Fruit fly (Drosophila melanogaster) whole organism, pupa: ENCODE data around the gene CG31141.

Experiments used
- CG10348 ChIP-seq: fragments of 200-800 bp; sonication (Bioruptor generic); IDR thresholded peaks from 2 replicates; pipeline ENCODE4 v1.3.6; 2022; ENCODE audit warnings: missing biosample characterization, missing genetic modification characterization
- CG12605 ChIP-seq: fragments of 200-800 bp; sonication (Bioruptor generic); IDR thresholded peaks from 2 replicates; pipeline ENCODE4 v1.3.6; 2022; ENCODE audit warnings: missing biosample characterization, missing genetic modification characterization
- CG13204 ChIP-seq: fragments of 200-800 bp; sonication (Bioruptor generic); optimal IDR thresholded peaks from 2 replicates; lab custom pipeline; 2018; ENCODE audit warnings: missing biosample characterization, mild to moderate bottlenecking, missing genetic modification characterization, moderate library complexity
- CG14655 ChIP-seq: fragments of 200-800 bp; sonication (Bioruptor generic); optimal IDR thresholded peaks from 3 replicates; lab custom pipeline; 2017; ENCODE audit warnings: mild to moderate bottlenecking, missing biosample characterization, missing genetic modification reagents, missing genetic modification characterization
- CG15710 ChIP-seq: fragments of 200-800 bp; sonication (Bioruptor generic); optimal IDR thresholded peaks from 2 replicates; lab custom pipeline; 2018; ENCODE audit warnings: missing biosample characterization, mild to moderate bottlenecking, missing genetic modification characterization, moderate library complexity
- CG17806 ChIP-seq: fragments of 200-800 bp; sonication (Bioruptor generic); optimal IDR thresholded peaks from 2 replicates; lab custom pipeline; 2018; ENCODE audit warnings: missing biosample characterization, mild to moderate bottlenecking, missing genetic modification characterization, moderate library complexity
- CG32121 ChIP-seq: fragments of 200-800 bp; sonication (Bioruptor generic); IDR thresholded peaks from 2 replicates; pipeline ENCODE4 v1.3.6; 2022; ENCODE audit warnings: missing biosample characterization, missing genetic modification characterization
- CG34367 ChIP-seq: fragments of 200-800 bp; sonication (Bioruptor generic); optimal IDR thresholded peaks from 2 replicates; lab custom pipeline; 2018; ENCODE audit warnings: missing biosample characterization, mild to moderate bottlenecking, missing genetic modification characterization
- CG4496 ChIP-seq: fragments of 200-800 bp; sonication (Bioruptor generic); IDR thresholded peaks from 3 replicates; pipeline ENCODE4 v1.3.6; 2022; ENCODE audit warnings: missing biosample characterization, missing genetic modification characterization
- CG8159 ChIP-seq: fragments of 200-800 bp; sonication (Bioruptor generic); optimal IDR thresholded peaks from 3 replicates; lab custom pipeline; 2018; ENCODE audit warnings: missing biosample characterization, mild to moderate bottlenecking, missing genetic modification characterization, moderate library complexity
- CG8301 ChIP-seq: fragments of 200-800 bp; sonication (Bioruptor generic); optimal IDR thresholded peaks from 2 replicates; lab custom pipeline; 2018; ENCODE audit warnings: missing biosample characterization, mild to moderate bottlenecking, missing genetic modification characterization
- CG9948 ChIP-seq: fragments of 200-800 bp; sonication (Bioruptor generic); optimal IDR thresholded peaks from 2 replicates; lab custom pipeline; 2018; ENCODE audit warnings: missing biosample characterization, mild to moderate bottlenecking, missing genetic modification characterization, moderate library complexity
- D1 ChIP-seq: fragments of 200-800 bp; sonication (Bioruptor generic); optimal IDR thresholded peaks from 2 replicates; lab custom pipeline; 2018; ENCODE audit warnings: missing biosample characterization, mild to moderate bottlenecking, missing genetic modification characterization, moderate library complexity
- EcR ChIP-seq: fragments of 200-800 bp; sonication (Bioruptor generic); optimal IDR thresholded peaks from 3 replicates; lab custom pipeline; 2019; ENCODE audit warnings: missing biosample characterization, missing genetic modification characterization, mild to moderate bottlenecking, moderate library complexity, missing genetic modification reagents
- Ets98B ChIP-seq: fragments of 200-800 bp; sonication (Bioruptor generic); IDR thresholded peaks from 2 replicates; pipeline ENCODE4 v1.3.6; 2022; ENCODE audit warnings: missing biosample characterization, missing genetic modification characterization
- Pif1A ChIP-seq: fragments of 200-800 bp; sonication (Bioruptor generic); optimal IDR thresholded peaks from 3 replicates; lab custom pipeline; 2016; ENCODE audit warnings: missing biosample characterization, missing genetic modification characterization
- Pif1B ChIP-seq: fragments of 200-800 bp; sonication (Bioruptor generic); optimal IDR thresholded peaks from 3 replicates; lab custom pipeline; 2016; ENCODE audit warnings: missing biosample characterization, missing genetic modification characterization
- Snoo ChIP-seq: fragments of 200-800 bp; sonication (Bioruptor generic); optimal IDR thresholded peaks from 3 replicates; lab custom pipeline; 2017; ENCODE audit warnings: missing biosample characterization, mild to moderate bottlenecking, missing genetic modification characterization, inconsistent platforms
- fd96Ca ChIP-seq: fragments of 200-800 bp; sonication (Bioruptor generic); IDR thresholded peaks from 3 replicates; pipeline ENCODE4 v1.3.6; 2022; ENCODE audit warnings: missing biosample characterization, missing genetic modification characterization
- gl ChIP-seq: fragments of 200-800 bp; sonication (Bioruptor generic); optimal IDR thresholded peaks from 2 replicates; lab custom pipeline; 2018; ENCODE audit warnings: missing biosample characterization, mild to moderate bottlenecking, missing genetic modification characterization
- rn ChIP-seq: fragments of 200-800 bp; sonication (Bioruptor generic); IDR thresholded peaks from 2 replicates; pipeline ENCODE4 v1.3.6; 2022; ENCODE audit warnings: missing biosample characterization, missing genetic modification characterization

The CG31141 gene

dm6 chr3R:23955380-23955779, 32.3 kb downstream of the CG31141 start:
- TF ChIP-seq CG34367 (tag; lab: Kevin White, UChicago) = no peak
- TF ChIP-seq D1 (tag; lab: Kevin White, UChicago) = no peak
- TF ChIP-seq CG8301 (tag; lab: Kevin White, UChicago) = peak; percentile 20
- TF ChIP-seq CG9948 (tag; lab: Kevin White, UChicago) = no peak
- no peak for TF ChIP-seq CG14655 (GFP tag; lab: Kevin White, UChicago)
- TF ChIP-seq CG8159 = peak; percentile 3
- TF ChIP-seq CG13204 (GFP tag; lab: Kevin White, UChicago) = no peak
- TF ChIP-seq CG17806 (tag; lab: Kevin White, UChicago) = no peak
- TF ChIP-seq CG15710 (tag; lab: Kevin White, UChicago) = no peak
- peak; percentile 45; the same call in 1 of the 2 replicates for TF ChIP-seq CG12605 (GFP tag; lab: Robert Waterston, UW)
- peak; percentile 3 for TF ChIP-seq Snoo (tag; lab: Kevin White, UChicago)
- no peak for TF ChIP-seq CG32121 (GFP tag; lab: Robert Waterston, UW)
- no peak for TF ChIP-seq fd96Ca
- TF ChIP-seq Ets98B (GFP tag; lab: Robert Waterston, UW) = peak; percentile 42; the same call in 1 of the 2 replicates
- no peak for TF ChIP-seq CG10348 (GFP tag; lab: Robert Waterston, UW)
- peak; percentile 50 for TF ChIP-seq Pif1B
- peak; percentile 26 for TF ChIP-seq Pif1A
- no peak for TF ChIP-seq rn (GFP tag; lab: Robert Waterston, UW)
- peak; percentile 40 for TF ChIP-seq EcR (GFP tag; lab: Kevin White, UChicago)
- TF ChIP-seq CG4496 (GFP tag; lab: Robert Waterston, UW) = no peak
- no peak for TF ChIP-seq gl (tag; lab: Kevin White, UChicago)

dm6 chr3R:23958091-23958838, 35.2 kb downstream of the CG31141 start, which contains the start of the genes GluProRS and AP-1sigma:
Gene GluProRS (minus strand): TSS chr3R:23958391.
Gene AP-1sigma (plus strand): TSS chr3R:23958651.
- TF ChIP-seq Pif1B = peak; percentile 81
- peak; percentile 79 for TF ChIP-seq CG8301 (tag; lab: Kevin White, UChicago)
- peak; percentile 82 for TF ChIP-seq CG9948 (tag; lab: Kevin White, UChicago)
- TF ChIP-seq D1 (tag; lab: Kevin White, UChicago) = no peak
- no peak for TF ChIP-seq CG14655 (GFP tag; lab: Kevin White, UChicago)
- TF ChIP-seq CG13204 (GFP tag; lab: Kevin White, UChicago) = no peak
- TF ChIP-seq CG10348 (GFP tag; lab: Robert Waterston, UW) = peak; percentile 89
- peak; percentile 85 for TF ChIP-seq CG17806 (tag; lab: Kevin White, UChicago)
- peak; percentile 23 for TF ChIP-seq gl (tag; lab: Kevin White, UChicago)
- peak; percentile 97 for TF ChIP-seq CG4496 (GFP tag; lab: Robert Waterston, UW)
- TF ChIP-seq CG34367 (tag; lab: Kevin White, UChicago) = peak; percentile 77
- peak; percentile 91 for TF ChIP-seq CG32121 (GFP tag; lab: Robert Waterston, UW)
- TF ChIP-seq Pif1A = peak; percentile 81
- no peak for TF ChIP-seq EcR (GFP tag; lab: Kevin White, UChicago)
- peak; percentile 86 for TF ChIP-seq fd96Ca
- peak; percentile 83 for TF ChIP-seq CG15710 (tag; lab: Kevin White, UChicago)
- peak; percentile 93 for TF ChIP-seq Ets98B (GFP tag; lab: Robert Waterston, UW)
- TF ChIP-seq CG12605 (GFP tag; lab: Robert Waterston, UW) = peak; percentile 94
- peak; percentile 86 for TF ChIP-seq CG8159
- TF ChIP-seq Snoo (tag; lab: Kevin White, UChicago) = peak; percentile 75
- TF ChIP-seq rn (GFP tag; lab: Robert Waterston, UW) = peak; percentile 91

- TF ChIP-seq Ets98B (GFP tag; lab: Robert Waterston, UW) (no peak), Pif1B (no peak), CG8159 (no peak), D1 (tag; lab: Kevin White, UChicago) (no peak), CG10348 (GFP tag; lab: Robert Waterston, UW) (no peak), rn (GFP tag; lab: Robert Waterston, UW) (no peak), CG13204 (GFP tag; lab: Kevin White, UChicago) (no peak), CG12605 (GFP tag; lab: Robert Waterston, UW) (no peak), CG34367 (tag; lab: Kevin White, UChicago) (no peak), Snoo (tag; lab: Kevin White, UChicago) (no peak), fd96Ca (no peak), CG9948 (tag; lab: Kevin White, UChicago) (no peak), CG17806 (tag; lab: Kevin White, UChicago) (no peak), CG32121 (GFP tag; lab: Robert Waterston, UW) (no peak), CG14655 (GFP tag; lab: Kevin White, UChicago) (no peak), EcR (GFP tag; lab: Kevin White, UChicago) (no peak), CG8301 (tag; lab: Kevin White, UChicago) (no peak), gl (tag; lab: Kevin White, UChicago) (no peak)
These were observed 37.8 kb downstream of the CG31141 start for dm6 chr3R:23960865-23961264.

dm6 chr3R:23962781-23963222, 39.7 kb downstream of the CG31141 start, which contains the start of gene CG31140:
Gene CG31140 (plus strand): TSS chr3R:23963180.
- TF ChIP-seq Snoo (tag; lab: Kevin White, UChicago) (no peak), CG4496 (GFP tag; lab: Robert Waterston, UW) (peak; percentile 81), CG14655 (GFP tag; lab: Kevin White, UChicago) (peak; percentile 32), CG10348 (GFP tag; lab: Robert Waterston, UW) (no peak), fd96Ca (0 out of 3 replicates have a peak, but pooled peaks have one; percentile 57), CG9948 (tag; lab: Kevin White, UChicago) (no peak), EcR (GFP tag; lab: Kevin White, UChicago) (no peak), Pif1B (peak; percentile 49), Ets98B (GFP tag; lab: Robert Waterston, UW) (peak; percentile 63; the same call in 1 of the 2 replicates), CG17806 (tag; lab: Kevin White, UChicago) (no peak), CG15710 (tag; lab: Kevin White, UChicago) (no peak), D1 (tag; lab: Kevin White, UChicago) (no peak), CG8301 (tag; lab: Kevin White, UChicago) (no peak), CG13204 (GFP tag; lab: Kevin White, UChicago) (peak; percentile 95), Pif1A (no peak), gl (tag; lab: Kevin White, UChicago) (no peak), CG34367 (tag; lab: Kevin White, UChicago) (no peak), CG32121 (GFP tag; lab: Robert Waterston, UW) (peak; percentile 45; the same call in 1 of the 2 replicates), CG12605 (GFP tag; lab: Robert Waterston, UW) (peak; percentile 63; the same call in 1 of the 2 replicates), rn (GFP tag; lab: Robert Waterston, UW) (no peak), CG8159 (no peak)
